6 fruit fly cellular contexts compared by ENCODE assay signal in the genomic region with DNA sequence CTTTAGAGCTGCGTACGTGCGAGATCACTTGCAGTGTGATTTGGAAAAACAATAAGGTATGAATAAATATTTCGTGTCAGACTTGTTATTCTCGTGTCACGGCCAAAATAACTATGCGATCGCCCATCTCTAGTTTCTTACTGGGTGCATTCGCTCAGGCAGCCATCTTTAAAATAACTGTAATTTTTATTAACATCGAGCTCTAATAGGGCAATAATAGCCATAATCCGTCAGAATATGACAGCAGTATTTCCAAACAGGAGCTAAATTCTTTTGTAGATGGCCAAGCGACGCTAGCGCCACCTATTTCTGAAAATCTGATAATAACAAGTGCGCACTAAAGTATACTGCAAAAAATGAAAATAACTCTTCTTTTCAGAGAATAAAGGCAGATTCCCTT.
TF ChIP-seq lines count a peak whose summit lies in the region.

No protein-coding gene starts in this region.

- peak; percentile 90 to 93 for TF ChIP-seq CTCF in S2 (optimal IDR thresholded peaks at IDR 0.05; lab: Kevin White, UChicago)
- peak; percentile 98 for TF ChIP-seq CTCF in whole organism, embryonic (GFP tag; optimal IDR thresholded peaks at IDR 0.05; lab: Kevin White, UChicago)

TF ChIP-seq in whole organism, adult, 20 proteins besides CTCF, POLR2A, EP300 and RAD21 (continues in another document):
- TF ChIP-seq pad (GFP tag; optimal IDR thresholded peaks at IDR 0.05; lab: Kevin White, UChicago) = no peak
- TF ChIP-seq cnc (optimal IDR thresholded peaks at IDR 0.05; lab: Kevin White, UChicago) = no peak
- peak; percentile 20 for TF ChIP-seq Mnt (GFP tag; optimal IDR thresholded peaks at IDR 0.05; lab: Kevin White, UChicago)
- TF ChIP-seq cic (GFP tag; optimal IDR thresholded peaks at IDR 0.05; lab: Kevin White, UChicago) = no peak
- TF ChIP-seq Hr96 (GFP tag; optimal IDR thresholded peaks at IDR 0.05; lab: Kevin White, UChicago) = no peak
- peak; percentile 76 for TF ChIP-seq ovo (GFP tag; optimal IDR thresholded peaks at IDR 0.05; lab: Kevin White, UChicago)
- no peak for TF ChIP-seq toe (GFP tag; optimal IDR thresholded peaks at IDR 0.05; lab: Kevin White, UChicago)
- TF ChIP-seq CG7045 (GFP tag; optimal IDR thresholded peaks at IDR 0.05; lab: Kevin White, UChicago) = no peak
- peak; percentile 67 for TF ChIP-seq bab1 (GFP tag; optimal IDR thresholded peaks at IDR 0.05; lab: Kevin White, UChicago)
- TF ChIP-seq Crg-1 (GFP tag; optimal IDR thresholded peaks at IDR 0.05; lab: Kevin White, UChicago) = peak; percentile 27
- TF ChIP-seq CG7101 (tag; optimal IDR thresholded peaks at IDR 0.05; lab: Kevin White, UChicago) = peak; percentile 13
- TF ChIP-seq tj (GFP tag; optimal IDR thresholded peaks at IDR 0.05; lab: Kevin White, UChicago) = no peak
- no peak for TF ChIP-seq CG14711 (tag; optimal IDR thresholded peaks at IDR 0.05; lab: Kevin White, UChicago)
- TF ChIP-seq CG12768 (GFP tag; optimal IDR thresholded peaks at IDR 0.05; lab: Kevin White, UChicago) = no peak
- TF ChIP-seq CG11617 (GFP tag; optimal IDR thresholded peaks at IDR 0.05; lab: Kevin White, UChicago) = peak; percentile 37
- TF ChIP-seq CG1620 (GFP tag; optimal IDR thresholded peaks at IDR 0.05; lab: Kevin White, UChicago) = peak; percentile 48
- TF ChIP-seq CG33017 (tag; optimal IDR thresholded peaks at IDR 0.05; lab: Kevin White, UChicago) = no peak
- TF ChIP-seq Clk (GFP tag; optimal IDR thresholded peaks at IDR 0.05; lab: Kevin White, UChicago) = no peak

TF ChIP-seq in whole organism, embryonic, 481 proteins besides CTCF, POLR2A, EP300 and RAD21 (continues in another document):
- TF ChIP-seq exex (tag; optimal IDR thresholded peaks at IDR 0.05; lab: Kevin White, UChicago) (peak; percentile 8), sd (tag; optimal IDR thresholded peaks at IDR 0.05; lab: Kevin White, UChicago) (peak; percentile 91), Deaf1 (tag; optimal IDR thresholded peaks at IDR 0.05; lab: Kevin White, UChicago) (peak; percentile 2), pho (GFP tag; optimal IDR thresholded peaks at IDR 0.05; lab: Kevin White, UChicago) (peak; percentile 37), az2 (GFP tag; optimal IDR thresholded peaks at IDR 0.05; lab: Kevin White, UChicago) (peak; percentile 41), usp (GFP tag; optimal IDR thresholded peaks at IDR 0.05; lab: Kevin White, UChicago) (no peak), CG8290 (GFP tag; optimal IDR thresholded peaks at IDR 0.05; lab: Kevin White, UChicago) (no peak), CG8290 (tag; optimal IDR thresholded peaks at IDR 0.05; lab: Kevin White, UChicago) (peak; percentile 43 to 70), CG8924 (tag; optimal IDR thresholded peaks at IDR 0.05; lab: Kevin White, UChicago) (peak; percentile 54), Doc3 (GFP tag; IDR thresholded peaks at IDR 0.05; lab: Robert Waterston, UW; ENCODE audit: partially characterized antibody) (peak; percentile 98), CG13296 (GFP tag; optimal IDR thresholded peaks at IDR 0.05; lab: Kevin White, UChicago) (peak; percentile 15), lbe (GFP tag; optimal IDR thresholded peaks at IDR 0.05; lab: Kevin White, UChicago) (no peak), eve (GFP tag; optimal IDR thresholded peaks at IDR 0.05; lab: Kevin White, UChicago) (no peak), CG16813 (GFP tag; IDR thresholded peaks at IDR 0.05; lab: Robert Waterston, UW; ENCODE audit: partially characterized antibody) (peak; percentile 90), CG33213 (GFP tag; optimal IDR thresholded peaks at IDR 0.05; lab: Kevin White, UChicago) (peak; percentile 57), ssp (GFP tag; IDR thresholded peaks at IDR 0.05; lab: Robert Waterston, UW) (peak; percentile 31; the same call in 1 of the 2 replicates), Nf-YC (tag; optimal IDR thresholded peaks at IDR 0.05; lab: Kevin White, UChicago) (peak; percentile 40)

TF ChIP-seq in whole organism, prepupa, 60 proteins besides CTCF, POLR2A, EP300 and RAD21 (continues in another document):
- TF ChIP-seq eg (GFP tag; IDR thresholded peaks at IDR 0.05; lab: Robert Waterston, UW) (peak; percentile 18; the same call in 1 of the 3 replicates), Ets21C (GFP tag; optimal IDR thresholded peaks at IDR 0.05; lab: Kevin White, UChicago) (no peak), CG6854 (GFP tag; optimal IDR thresholded peaks at IDR 0.05; lab: Kevin White, UChicago) (no peak), Sox102F (GFP tag; optimal IDR thresholded peaks at IDR 0.05; lab: Kevin White, UChicago) (peak; percentile 13), Ets96B (tag; optimal IDR thresholded peaks at IDR 0.05; lab: Kevin White, UChicago) (no peak), Blimp-1 (GFP tag; optimal IDR thresholded peaks at IDR 0.05; lab: Kevin White, UChicago) (no peak), dac (GFP tag; optimal IDR thresholded peaks at IDR 0.05; lab: Kevin White, UChicago) (no peak), CG11762 (GFP tag; optimal IDR thresholded peaks at IDR 0.05; lab: Kevin White, UChicago; ENCODE audit: insufficient read depth) (no peak), svp (GFP tag; lab: Kevin White, UChicago) (peak; percentile 77), topi (GFP tag; optimal IDR thresholded peaks at IDR 0.05; lab: Kevin White, UChicago) (peak; percentile 36), CG1621 (tag; optimal IDR thresholded peaks at IDR 0.05; lab: Kevin White, UChicago) (no peak), achi (GFP tag; optimal IDR thresholded peaks at IDR 0.05; lab: Kevin White, UChicago) (peak; percentile 49), OdsH (GFP tag; optimal IDR thresholded peaks at IDR 0.05; lab: Kevin White, UChicago) (peak; percentile 24), CG10669 (GFP tag; optimal IDR thresholded peaks at IDR 0.05; lab: Kevin White, UChicago) (no peak), Lpt (GFP tag; optimal IDR thresholded peaks at IDR 0.05; lab: Kevin White, UChicago) (no peak), CG8119 (GFP tag; IDR thresholded peaks at IDR 0.05; lab: Robert Waterston, UW) (no peak), CG8632 (GFP tag; optimal IDR thresholded peaks at IDR 0.05; lab: Kevin White, UChicago) (no peak), CG31627 (GFP tag; optimal IDR thresholded peaks at IDR 0.05; lab: Kevin White, UChicago) (peak; percentile 43)

TF ChIP-seq in whole organism, pupa, 21 proteins besides CTCF, POLR2A, EP300 and RAD21:
- TF ChIP-seq CG10348 (GFP tag; IDR thresholded peaks at IDR 0.05; lab: Robert Waterston, UW) (no peak), fd96Ca (GFP tag; IDR thresholded peaks at IDR 0.05; lab: Robert Waterston, UW) (0 out of 3 replicates have a peak, but pooled peaks have one; percentile 3), CG34367 (tag; optimal IDR thresholded peaks at IDR 0.05; lab: Kevin White, UChicago) (no peak), D1 (tag; optimal IDR thresholded peaks at IDR 0.05; lab: Kevin White, UChicago) (peak; percentile 32), EcR (GFP tag; optimal IDR thresholded peaks at IDR 0.05; lab: Kevin White, UChicago) (peak; percentile 31), Ets98B (GFP tag; IDR thresholded peaks at IDR 0.05; lab: Robert Waterston, UW) (0 out of 2 replicates have a peak, but pooled peaks have one; percentile 19), CG4496 (GFP tag; IDR thresholded peaks at IDR 0.05; lab: Robert Waterston, UW) (0 out of 3 replicates have a peak, but pooled peaks have one; percentile 10)

TF ChIP-seq in whole organism, wandering third instar larva, 38 proteins besides CTCF, POLR2A, EP300 and RAD21:
- peak; percentile 56 for TF ChIP-seq Myc (optimal IDR thresholded peaks at IDR 0.05; lab: Kevin White, UChicago)
- peak; percentile 24 for TF ChIP-seq fru (GFP tag; optimal IDR thresholded peaks at IDR 0.05; lab: Kevin White, UChicago)
- TF ChIP-seq rgr (GFP tag; optimal IDR thresholded peaks at IDR 0.05; lab: Kevin White, UChicago) = peak; percentile 46
- no peak for TF ChIP-seq tai (GFP tag; optimal IDR thresholded peaks at IDR 0.05; lab: Kevin White, UChicago)
- TF ChIP-seq brk (GFP tag; optimal IDR thresholded peaks at IDR 0.05; lab: Kevin White, UChicago) = peak; percentile 25
- peak in 1 of 2 experiments; percentile 45 for TF ChIP-seq foxo (GFP tag; optimal IDR thresholded peaks at IDR 0.05; lab: Kevin White, UChicago)
- peak; percentile 12 for TF ChIP-seq psq (GFP tag; optimal IDR thresholded peaks at IDR 0.05; lab: Kevin White, UChicago)
- no peak for TF ChIP-seq Hr83 (GFP tag; optimal IDR thresholded peaks at IDR 0.05; lab: Kevin White, UChicago; ENCODE audit: poor library complexity, severe bottlenecking)
- no peak for TF ChIP-seq jim (GFP tag; optimal IDR thresholded peaks at IDR 0.05; lab: Kevin White, UChicago)
- peak; percentile 11 for TF ChIP-seq woc (GFP tag; optimal IDR thresholded peaks at IDR 0.05; lab: Kevin White, UChicago)
- no peak for TF ChIP-seq sage (GFP tag; optimal IDR thresholded peaks at IDR 0.05; lab: Kevin White, UChicago)
- peak; percentile 7 for TF ChIP-seq ey (GFP tag; optimal IDR thresholded peaks at IDR 0.05; lab: Kevin White, UChicago)
- TF ChIP-seq Dfd (GFP tag; optimal IDR thresholded peaks at IDR 0.05; lab: Kevin White, UChicago) = no peak
- TF ChIP-seq Vsx2 (GFP tag; optimal IDR thresholded peaks at IDR 0.05; lab: Kevin White, UChicago; ENCODE audit: partially characterized antibody) = no peak
- TF ChIP-seq CG32264 (GFP tag; optimal IDR thresholded peaks at IDR 0.05; lab: Kevin White, UChicago) = peak; percentile 2
- TF ChIP-seq Hnf4 (GFP tag; optimal IDR thresholded peaks at IDR 0.05; lab: Kevin White, UChicago) = no peak
- TF ChIP-seq Dif (GFP tag; optimal IDR thresholded peaks at IDR 0.05; lab: Kevin White, UChicago; ENCODE audit: partially characterized antibody) = no peak
- no peak for TF ChIP-seq Abd-B (GFP tag; optimal IDR thresholded peaks at IDR 0.05; lab: Kevin White, UChicago)
- no peak for TF ChIP-seq dsf (GFP tag; optimal IDR thresholded peaks at IDR 0.05; lab: Kevin White, UChicago; ENCODE audit: borderline replicate concordance)
- TF ChIP-seq N (GFP tag; optimal IDR thresholded peaks at IDR 0.05; lab: Kevin White, UChicago) = no peak
- TF ChIP-seq dl (GFP tag; optimal IDR thresholded peaks at IDR 0.05; lab: Kevin White, UChicago; ENCODE audit: insufficient read depth in 1 of 2, partially characterized antibody in 2 of 2) = no peak
- TF ChIP-seq Jra (GFP tag; optimal IDR thresholded peaks at IDR 0.05; lab: Kevin White, UChicago) = peak; percentile 1
- TF ChIP-seq dmrt93B (GFP tag; optimal IDR thresholded peaks at IDR 0.05; lab: Kevin White, UChicago) = no peak
- TF ChIP-seq OdsH (GFP tag; optimal IDR thresholded peaks at IDR 0.05; lab: Kevin White, UChicago) = peak; percentile 20
- TF ChIP-seq h (GFP tag; optimal IDR thresholded peaks at IDR 0.05; lab: Kevin White, UChicago) = peak; percentile 46
- TF ChIP-seq HLH106 (tag; optimal IDR thresholded peaks at IDR 0.05; lab: Kevin White, UChicago) = peak; percentile 5
- peak; percentile 8 for TF ChIP-seq br (GFP tag; optimal IDR thresholded peaks at IDR 0.05; lab: Kevin White, UChicago)
- TF ChIP-seq sv (GFP tag; optimal IDR thresholded peaks at IDR 0.05; lab: Kevin White, UChicago) = peak; percentile 14
